Fruit fly (Drosophila melanogaster) whole organism, embryonic: ENCODE measurements around the gene PIG-Wb.

Source experiments
- Ada2b ChIP-seq: fragments of 200-800 bp; sonication (Bioruptor generic); IDR thresholded peaks from 2 replicates; pipeline ENCODE4 v1.3.6; 2022; ENCODE audit warnings: missing biosample characterization, missing genetic modification characterization
- B-H2 ChIP-seq: fragments of 200-800 bp; sonication (Bioruptor generic); optimal IDR thresholded peaks from 2 replicates; lab custom pipeline; 2018; ENCODE audit warnings: missing biosample characterization, mild to moderate bottlenecking, missing genetic modification characterization
- Bdp1 ChIP-seq: fragments of 200-800 bp; sonication (Bioruptor generic); optimal IDR thresholded peaks from 3 replicates; lab custom pipeline; 2016; ENCODE audit warnings: missing biosample characterization, missing genetic modification characterization
- CG10543 ChIP-seq: fragments of 200-800 bp; sonication (Bioruptor generic); optimal IDR thresholded peaks from 3 replicates; lab custom pipeline; 2017; ENCODE audit warnings: missing biosample characterization, mild to moderate bottlenecking, missing genetic modification characterization, moderate library complexity
- CG11093 ChIP-seq: fragments of 200-800 bp; sonication (Bioruptor generic); IDR thresholded peaks from 3 replicates; pipeline ENCODE4 v1.3.6; 2022; ENCODE audit warnings: missing biosample characterization, missing genetic modification characterization
- CG11247 ChIP-seq: fragments of 200-800 bp; sonication (Bioruptor generic); IDR thresholded peaks from 2 replicates; pipeline ENCODE4 v1.3.6; 2022; ENCODE audit warnings: missing biosample characterization, missing genetic modification characterization
- CG12236 ChIP-seq: fragments of 200-800 bp; sonication (Bioruptor generic); optimal IDR thresholded peaks from 2 replicates; lab custom pipeline; 2016; ENCODE audit warnings: missing biosample characterization, missing genetic modification characterization
- CG12744 ChIP-seq: fragments of 200-800 bp; sonication (Bioruptor generic); optimal IDR thresholded peaks from 2 replicates; lab custom pipeline; 2016; ENCODE audit warnings: missing biosample characterization, missing genetic modification characterization
- CG12769 ChIP-seq: fragments of 200-800 bp; sonication (Bioruptor generic); optimal IDR thresholded peaks from 2 replicates; lab custom pipeline; 2019; ENCODE audit warnings: missing biosample characterization, mild to moderate bottlenecking, missing genetic modification characterization, moderate library complexity
- CG13296 ChIP-seq: fragments of 200-800 bp; sonication (Bioruptor generic); optimal IDR thresholded peaks from 3 replicates; lab custom pipeline; 2018; ENCODE audit warnings: missing biosample characterization, mild to moderate bottlenecking, missing genetic modification characterization
- CG14667 ChIP-seq: fragments of 200-800 bp; sonication (Bioruptor generic); IDR thresholded peaks from 2 replicates; pipeline ENCODE4 v1.3.6; 2022; ENCODE audit warnings: missing biosample characterization, missing genetic modification characterization
- CG14965 ChIP-seq: fragments of 200-800 bp; sonication (Bioruptor generic); optimal IDR thresholded peaks from 2 replicates; lab custom pipeline; 2016; ENCODE audit warnings: missing biosample characterization, missing genetic modification characterization, borderline replicate concordance
- CG1529 ChIP-seq: fragments of 200-800 bp; sonication (Bioruptor generic); optimal IDR thresholded peaks from 3 replicates; lab custom pipeline; 2018; ENCODE audit warnings: missing biosample characterization, missing genetic modification characterization
- CG15479 ChIP-seq: fragments of 200-800 bp; sonication (Bioruptor generic); optimal IDR thresholded peaks from 3 replicates; lab custom pipeline; 2019; ENCODE audit warnings: missing biosample characterization, mild to moderate bottlenecking, missing genetic modification characterization, moderate library complexity
- CG1603 ChIP-seq: fragments of 200-800 bp; sonication (Bioruptor generic); optimal IDR thresholded peaks from 2 replicates; lab custom pipeline; 2019; ENCODE audit warnings: missing biosample characterization, mild to moderate bottlenecking, missing genetic modification characterization, moderate library complexity
- CG17186 ChIP-seq: fragments of 200-800 bp; sonication (Bioruptor generic); optimal IDR thresholded peaks from 3 replicates; lab custom pipeline; 2017; ENCODE audit warnings: missing biosample characterization, missing genetic modification reagents, missing genetic modification characterization
- CG17359 ChIP-seq: fragments of 200-800 bp; sonication (Bioruptor generic); optimal IDR thresholded peaks from 3 replicates; lab custom pipeline; 2018; ENCODE audit warnings: missing biosample characterization, mild to moderate bottlenecking, missing genetic modification characterization, moderate library complexity
- CG17912 ChIP-seq: fragments of 200-800 bp; sonication (Bioruptor generic); optimal IDR thresholded peaks from 2 replicates; lab custom pipeline; 2018; ENCODE audit warnings: missing biosample characterization, mild to moderate bottlenecking, missing genetic modification characterization
- CG1792 ChIP-seq: fragments of 200-800 bp; sonication (Bioruptor generic); optimal IDR thresholded peaks from 2 replicates; lab custom pipeline; 2016; ENCODE audit warnings: missing biosample characterization, missing genetic modification characterization
- CG32772 ChIP-seq: fragments of 200-800 bp; sonication (Bioruptor generic); IDR thresholded peaks from 2 replicates; pipeline ENCODE4 v1.3.6; 2022; ENCODE audit warnings: missing biosample characterization, missing genetic modification characterization
- CG4328 ChIP-seq: fragments of 200-800 bp; sonication (Bioruptor generic); optimal IDR thresholded peaks from 3 replicates; lab custom pipeline; 2017; ENCODE audit warnings: missing biosample characterization, missing genetic modification reagents, missing genetic modification characterization
- CG4424 ChIP-seq: fragments of 200-800 bp; sonication (Bioruptor generic); optimal IDR thresholded peaks from 3 replicates; lab custom pipeline; 2016; ENCODE audit warnings: missing biosample characterization, missing genetic modification characterization
- CG6175 ChIP-seq: fragments of 200-800 bp; sonication (Bioruptor generic); IDR thresholded peaks from 3 replicates; pipeline ENCODE4 v1.3.6; 2022; ENCODE audit warnings: missing biosample characterization, missing genetic modification characterization
- CG6654 ChIP-seq: fragments of 200-800 bp; sonication (Bioruptor generic); optimal IDR thresholded peaks from 2 replicates; lab custom pipeline; 2017; ENCODE audit warnings: missing biosample characterization, mild to moderate bottlenecking, missing genetic modification characterization
- CG6765 ChIP-seq: fragments of 200-800 bp; sonication (Bioruptor generic); optimal IDR thresholded peaks from 3 replicates; lab custom pipeline; 2017; ENCODE audit warnings: missing biosample characterization, mild to moderate bottlenecking, missing genetic modification characterization
- CG7745 ChIP-seq: fragments of 200-800 bp; sonication (Bioruptor generic); optimal IDR thresholded peaks from 2 replicates; lab custom pipeline; 2018; ENCODE audit warnings: missing biosample characterization, mild to moderate bottlenecking, missing genetic modification characterization, moderate library complexity
- CG9932 ChIP-seq: fragments of 200-800 bp; sonication (Bioruptor generic); IDR thresholded peaks from 2 replicates; pipeline ENCODE4 v1.3.6; 2022; ENCODE audit warnings: missing biosample characterization, missing genetic modification characterization
- Dek ChIP-seq: fragments of 200-800 bp; sonication (Bioruptor generic); optimal IDR thresholded peaks from 3 replicates; lab custom pipeline; 2019; ENCODE audit warnings: missing biosample characterization, mild to moderate bottlenecking, missing genetic modification characterization, moderate library complexity
- Med ChIP-seq: fragments of 200-800 bp; sonication (Bioruptor generic); peaks from one replicate; lab custom pipeline; 2016; ENCODE audit warnings: missing biosample characterization, missing genetic modification characterization, mild to moderate bottlenecking, inconsistent platforms, moderate library complexity
- NC2β ChIP-seq: fragments of 200-800 bp; sonication (Bioruptor generic); optimal IDR thresholded peaks from 2 replicates; lab custom pipeline; 2016; ENCODE audit warnings: missing biosample characterization, missing genetic modification characterization
- Rx ChIP-seq: fragments of 200-800 bp; sonication (Bioruptor generic); IDR thresholded peaks from 2 replicates; pipeline ENCODE4 v1.3.6; 2022; ENCODE audit warnings: missing biosample characterization, missing genetic modification characterization
- Sry-δ ChIP-seq: fragments of 200-800 bp; sonication (Bioruptor generic); optimal IDR thresholded peaks from 2 replicates; lab custom pipeline; 2016; ENCODE audit warnings: missing biosample characterization, missing genetic modification characterization
- al ChIP-seq: fragments of 200-800 bp; sonication (Bioruptor generic); IDR thresholded peaks from 2 replicates; pipeline ENCODE4 v1.3.6; 2022; ENCODE audit warnings: missing biosample characterization, missing genetic modification characterization
- cato ChIP-seq: fragments of 200-800 bp; sonication (Bioruptor generic); optimal IDR thresholded peaks from 2 replicates; lab custom pipeline; 2016; ENCODE audit warnings: missing biosample characterization, missing genetic modification characterization, borderline replicate concordance
- crol ChIP-seq: fragments of 200-800 bp; sonication (Bioruptor generic); IDR thresholded peaks from 2 replicates; pipeline ENCODE4 v1.3.6; 2022; ENCODE audit warnings: missing biosample characterization, missing genetic modification characterization
- da ChIP-seq: fragments of 200-800 bp; sonication (Bioruptor generic); optimal IDR thresholded peaks from 2 replicates; lab custom pipeline; 2016; ENCODE audit warnings: missing biosample characterization, missing genetic modification characterization
- danr ChIP-seq: fragments of 200-800 bp; sonication (Bioruptor generic); IDR thresholded peaks from 2 replicates; pipeline ENCODE4 v1.3.6; 2022; ENCODE audit warnings: missing biosample characterization, missing genetic modification characterization
- ems ChIP-seq: fragments of 200-800 bp; sonication (Bioruptor generic); optimal IDR thresholded peaks from 3 replicates; lab custom pipeline; 2016; ENCODE audit warnings: missing biosample characterization, missing genetic modification characterization
- gfzf ChIP-seq: fragments of 200-800 bp; sonication (Bioruptor generic); optimal IDR thresholded peaks from 2 replicates; lab custom pipeline; 2016; ENCODE audit warnings: missing biosample characterization, mild to moderate bottlenecking, missing genetic modification characterization, moderate library complexity
- h ChIP-seq: fragments of >200 bp; optimal IDR thresholded peaks from 2 replicates; lab custom pipeline; 2017
- her ChIP-seq: fragments of 200-800 bp; sonication (Bioruptor generic); optimal IDR thresholded peaks from 2 replicates; lab custom pipeline; 2016; ENCODE audit warnings: missing biosample characterization, missing genetic modification characterization
- kni ChIP-seq: fragments of 200-800 bp; sonication (Bioruptor generic); optimal IDR thresholded peaks from 3 replicates; lab custom pipeline; 2017; ENCODE audit warnings: mild to moderate bottlenecking, missing biosample characterization, missing genetic modification reagents, missing genetic modification characterization
- lbe ChIP-seq: fragments of 200-800 bp; sonication (Bioruptor generic); optimal IDR thresholded peaks from 2 replicates; lab custom pipeline; 2016; ENCODE audit warnings: missing biosample characterization, mild to moderate bottlenecking, missing genetic modification characterization
- nerfin-1 ChIP-seq: fragments of 200-800 bp; sonication (Bioruptor generic); optimal IDR thresholded peaks from 3 replicates; lab custom pipeline; 2019; ENCODE audit warnings: missing biosample characterization, mild to moderate bottlenecking, missing genetic modification characterization, moderate library complexity
- odd ChIP-seq: fragments of 200-800 bp; sonication (Bioruptor generic); optimal IDR thresholded peaks from 2 replicates; lab custom pipeline; 2017; ENCODE audit warnings: missing biosample characterization, mild to moderate bottlenecking, missing genetic modification characterization
- sens-2 ChIP-seq: fragments of 200-800 bp; sonication (Bioruptor generic); IDR thresholded peaks from 2 replicates; pipeline ENCODE4 v1.3.6; 2022; ENCODE audit warnings: missing biosample characterization, missing genetic modification characterization
- sisA ChIP-seq: fragments of 200-800 bp; sonication (Bioruptor generic); IDR thresholded peaks from 2 replicates; pipeline ENCODE4 v1.3.6; 2022; ENCODE audit warnings: missing biosample characterization, missing genetic modification characterization
- slbo ChIP-seq: fragments of 200-800 bp; sonication (Bioruptor generic); IDR thresholded peaks from 2 replicates; pipeline ENCODE4 v1.3.6; 2022; ENCODE audit warnings: missing biosample characterization, missing genetic modification characterization
- slp2 ChIP-seq: fragments of 200-800 bp; sonication (Bioruptor generic); optimal IDR thresholded peaks from 2 replicates; lab custom pipeline; 2016; ENCODE audit warnings: missing biosample characterization, missing genetic modification characterization
- tna ChIP-seq: fragments of 200-800 bp; sonication (Bioruptor generic); IDR thresholded peaks from 2 replicates; pipeline ENCODE4 v1.3.6; 2022; ENCODE audit warnings: missing biosample characterization, missing genetic modification characterization; ENCODE audit not compliant: partially characterized antibody

The PIG-Wb gene

dm6 chr3L:1738375-1739328 is 746 bp upstream of the PIG-Wb start, which contains the start of gene Gk2 (continued):
- TF ChIP-seq CG10543 (GFP tag; lab: Kevin White, UChicago), result no peak
- TF ChIP-seq her (GFP tag; lab: Kevin White, UChicago), result no peak
- no peak for TF ChIP-seq CG17186
- no peak for TF ChIP-seq al (GFP tag; lab: Robert Waterston, UW)
- TF ChIP-seq CG1792 (GFP tag; lab: Kevin White, UChicago), result no peak
- peak; percentile 61 for TF ChIP-seq Sry-δ (GFP tag; lab: Kevin White, UChicago)
- no peak for TF ChIP-seq CG17359
- no peak for TF ChIP-seq odd
- no peak for TF ChIP-seq Ada2b
- TF ChIP-seq crol, result peak; percentile 38; the same call in 1 of the 2 replicates
- no peak for TF ChIP-seq CG13296
- TF ChIP-seq CG6175, result no peak
- TF ChIP-seq tna (GFP tag; lab: Robert Waterston, UW), result peak; percentile 50; the same call in 1 of the 2 replicates
- no peak for TF ChIP-seq da
- TF ChIP-seq B-H2, result no peak
- no peak for TF ChIP-seq CG7745 (tag; lab: Kevin White, UChicago)
- no peak for TF ChIP-seq lbe (GFP tag; lab: Kevin White, UChicago)
- no peak for TF ChIP-seq slbo (GFP tag; lab: Robert Waterston, UW)
- peak; percentile 88 for TF ChIP-seq Med
- no peak for TF ChIP-seq sisA (GFP tag; lab: Robert Waterston, UW)
- no peak for TF ChIP-seq slp2
- TF ChIP-seq CG14965 (GFP tag; lab: Kevin White, UChicago), result no peak
- TF ChIP-seq CG32772 (GFP tag; lab: Robert Waterston, UW), result no peak
- no peak for TF ChIP-seq CG9932 (GFP tag; lab: Robert Waterston, UW)
- TF ChIP-seq CG6654 (GFP tag; lab: Kevin White, UChicago), result no peak
- no peak for TF ChIP-seq CG4424 (GFP tag; lab: Kevin White, UChicago)
- TF ChIP-seq CG14667 (GFP tag; lab: Robert Waterston, UW), result no peak
- no peak for TF ChIP-seq sens-2
- TF ChIP-seq ems (GFP tag; lab: Kevin White, UChicago), result no peak
- TF ChIP-seq CG11093 (GFP tag; lab: Robert Waterston, UW), result no peak
- TF ChIP-seq NC2β, result no peak
- TF ChIP-seq Bdp1 (GFP tag; lab: Kevin White, UChicago), result no peak
- TF ChIP-seq CG12769 (tag; lab: Kevin White, UChicago), result no peak
- no peak for TF ChIP-seq danr (GFP tag; lab: Robert Waterston, UW)
- no peak for TF ChIP-seq nerfin-1 (tag; lab: Kevin White, UChicago)
- no peak for TF ChIP-seq CG17912 (GFP tag; lab: Kevin White, UChicago)
- TF ChIP-seq CG12236 (GFP tag; lab: Kevin White, UChicago), result no peak
- TF ChIP-seq kni (GFP tag; lab: Kevin White, UChicago), result no peak
- TF ChIP-seq cato (GFP tag; lab: Kevin White, UChicago), result no peak
- no peak for TF ChIP-seq CG15479 (GFP tag; lab: Kevin White, UChicago)
- TF ChIP-seq CG1603, result peak; percentile 69
- peak; percentile 90 for TF ChIP-seq gfzf
- TF ChIP-seq Rx, result no peak
- TF ChIP-seq CG12744 (GFP tag; lab: Kevin White, UChicago), result no peak
- no peak for TF ChIP-seq h (lab: Kevin White, UChicago)
- no peak for TF ChIP-seq CG4328 (GFP tag; lab: Kevin White, UChicago)
- TF ChIP-seq CG6765 (GFP tag; lab: Kevin White, UChicago), result no peak
- no peak for TF ChIP-seq Dek
- TF ChIP-seq CG11247 (GFP tag; lab: Robert Waterston, UW), result no peak
- no peak for TF ChIP-seq CG1529 (GFP tag; lab: Kevin White, UChicago)
